Worm (Caenorhabditis elegans) whole organism, L4/young adult: ENCODE data around the gene glb-27.

Experiments used
- W03F9.2 ChIP-seq: fragments of 150-350 bp; optimal IDR thresholded peaks from 2 replicates; lab custom pipeline; 2014; ENCODE audit warnings: missing biosample characterization, missing genetic modification characterization
- dao-5 ChIP-seq: sonication (generic microtip); optimal IDR thresholded peaks from 2 replicates; lab custom pipeline; 2016; ENCODE audit warnings: missing genotype, missing genetic modification characterization, moderate library complexity, missing compliant biosample characterization
- him-1 ChIP-seq: sonication (generic microtip); optimal IDR thresholded peaks from 2 replicates; lab custom pipeline; 2016; ENCODE audit warnings: missing genotype, missing genetic modification reagents, missing genetic modification characterization, missing compliant biosample characterization

DNA sequence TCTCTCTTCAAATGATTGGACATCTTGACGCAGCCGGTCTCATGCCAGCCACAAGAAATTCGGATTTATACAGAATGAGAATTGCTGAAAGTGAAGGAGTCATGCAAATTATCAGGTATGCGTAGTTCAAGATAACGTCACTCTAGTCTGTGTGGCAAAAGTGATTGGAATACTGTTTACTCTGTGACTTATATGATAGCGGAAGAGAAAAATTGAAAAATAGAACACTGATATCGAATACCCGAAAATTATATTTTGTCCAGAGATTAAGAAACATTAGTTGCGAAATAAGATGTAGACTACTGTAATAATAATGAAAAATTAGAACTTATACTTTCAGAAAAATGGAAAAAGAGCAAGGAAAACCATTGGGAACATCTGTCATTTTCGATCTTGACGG lies 40.5 kb downstream of the glb-27 start:
- no peak for TF ChIP-seq W03F9.2
- TF ChIP-seq him-1 (tag; lab: Kevin White, UChicago), result no peak
- TF ChIP-seq dao-5, result no peak
